Fruit fly (Drosophila melanogaster): ENCODE results near the gene CG4080.

Gene CG4080

dm6 chr3L:9425838-9426237 lies 26.8 kb upstream of the CG4080 start (continued):
- TF ChIP-seq CG4328 (GFP tag; optimal IDR thresholded peaks at IDR 0.05) = peak; percentile 32
- no peak for TF ChIP-seq repo (GFP tag; optimal IDR thresholded peaks at IDR 0.05)
- TF ChIP-seq CG13424 (tag; optimal IDR thresholded peaks at IDR 0.05) = peak; percentile 28
- no peak for TF ChIP-seq CG4282 (GFP tag; optimal IDR thresholded peaks at IDR 0.05)
- no peak for TF ChIP-seq pzg (GFP tag; optimal IDR thresholded peaks at IDR 0.05)
- no peak for TF ChIP-seq bsh (GFP tag; optimal IDR thresholded peaks at IDR 0.05)
- TF ChIP-seq Atf6 (GFP tag; IDR thresholded peaks at IDR 0.05) = no peak
- TF ChIP-seq fd96Cb (tag; optimal IDR thresholded peaks at IDR 0.05) = no peak
- TF ChIP-seq gce (GFP tag; IDR thresholded peaks at IDR 0.05) = no peak
- no peak for TF ChIP-seq run (tag; optimal IDR thresholded peaks at IDR 0.05)
- no peak for TF ChIP-seq ssp (GFP tag; IDR thresholded peaks at IDR 0.05)
- TF ChIP-seq CG12219 (GFP tag; optimal IDR thresholded peaks at IDR 0.05) = peak; percentile 32
- peak; percentile 23 for TF ChIP-seq CG18599 (GFP tag; optimal IDR thresholded peaks at IDR 0.05)
- no peak for TF ChIP-seq CG8944 (GFP tag; optimal IDR thresholded peaks at IDR 0.05)
- peak; percentile 17; the same call in 1 of the 2 replicates for TF ChIP-seq stc (GFP tag; IDR thresholded peaks at IDR 0.05)
- TF ChIP-seq E2f1 (GFP tag; IDR thresholded peaks at IDR 0.05) = no peak
- no peak for TF ChIP-seq Xbp1 (GFP tag; optimal IDR thresholded peaks at IDR 0.05)
- no peak for TF ChIP-seq CG17612 (GFP tag; IDR thresholded peaks at IDR 0.05)
- no peak for TF ChIP-seq amos (GFP tag; IDR thresholded peaks at IDR 0.05; ENCODE audit: partially characterized antibody)
- TF ChIP-seq sug (tag; optimal IDR thresholded peaks at IDR 0.05) = no peak
- TF ChIP-seq CG6654 (GFP tag; optimal IDR thresholded peaks at IDR 0.05) = no peak
- TF ChIP-seq CG11723 (GFP tag; optimal IDR thresholded peaks at IDR 0.05) = no peak
- TF ChIP-seq yki (optimal IDR thresholded peaks at IDR 0.05) = no peak
- no peak for TF ChIP-seq Dref (GFP tag; IDR thresholded peaks at IDR 0.05)
- TF ChIP-seq D (optimal IDR thresholded peaks at IDR 0.05) = no peak
- no peak for TF ChIP-seq D (GFP tag; optimal IDR thresholded peaks at IDR 0.05)
- TF ChIP-seq fd64A (GFP tag; optimal IDR thresholded peaks at IDR 0.05) = no peak
- TF ChIP-seq org-1 (GFP tag; optimal IDR thresholded peaks at IDR 0.05) = no peak
- no peak for TF ChIP-seq CG15514 (GFP tag; optimal IDR thresholded peaks at IDR 0.05)
- peak; percentile 26 for TF ChIP-seq dmrt99B (tag; optimal IDR thresholded peaks at IDR 0.05)
- TF ChIP-seq CG8089 (GFP tag; optimal IDR thresholded peaks at IDR 0.05) = no peak
- no peak for TF ChIP-seq CG9609 (GFP tag; optimal IDR thresholded peaks at IDR 0.05)
- TF ChIP-seq Ada2b (GFP tag; IDR thresholded peaks at IDR 0.05) = no peak
- TF ChIP-seq CG7357 (GFP tag; IDR thresholded peaks at IDR 0.05) = no peak
- TF ChIP-seq ash1 (GFP tag; optimal IDR thresholded peaks at IDR 0.05) = no peak
- TF ChIP-seq lbe (GFP tag; optimal IDR thresholded peaks at IDR 0.05) = no peak
- TF ChIP-seq fru (optimal IDR thresholded peaks at IDR 0.05) = no peak
- TF ChIP-seq crc (GFP tag; optimal IDR thresholded peaks at IDR 0.05) = no peak
- TF ChIP-seq bowl (GFP tag; IDR thresholded peaks at IDR 0.05) = no peak
- no peak for TF ChIP-seq slou (GFP tag; optimal IDR thresholded peaks at IDR 0.05)
- peak; percentile 12 for TF ChIP-seq CG10979 (tag; optimal IDR thresholded peaks at IDR 0.05)
- TF ChIP-seq wek (GFP tag; optimal IDR thresholded peaks at IDR 0.05) = no peak
- TF ChIP-seq lab (GFP tag; optimal IDR thresholded peaks at IDR 0.05) = peak; percentile 40
- TF ChIP-seq Dip3 (GFP tag; optimal IDR thresholded peaks at IDR 0.05) = no peak
- no peak for TF ChIP-seq CG9876 (GFP tag; optimal IDR thresholded peaks at IDR 0.05)
- TF ChIP-seq Oli (tag; optimal IDR thresholded peaks at IDR 0.05) = peak; percentile 21
- TF ChIP-seq knrl (GFP tag; IDR thresholded peaks at IDR 0.05; ENCODE audit: partially characterized antibody) = no peak
- no peak for TF ChIP-seq chinmo (GFP tag; IDR thresholded peaks at IDR 0.05; ENCODE audit: partially characterized antibody)
- TF ChIP-seq CG4820 (GFP tag; optimal IDR thresholded peaks at IDR 0.05) = no peak
- TF ChIP-seq CG6765 (GFP tag; optimal IDR thresholded peaks at IDR 0.05) = no peak
- TF ChIP-seq Hmr (GFP tag; optimal IDR thresholded peaks at IDR 0.05) = peak; percentile 14
- TF ChIP-seq CG2116 (GFP tag; optimal IDR thresholded peaks at IDR 0.05) = no peak
- no peak for TF ChIP-seq usp (GFP tag; optimal IDR thresholded peaks at IDR 0.05)

All from whole organism, embryonic.